Worm (Caenorhabditis elegans): ENCODE data around the gene cat-2.

ce11 chrII:288705-289205, 31.1 kb downstream of the cat-2 start, which contains the start of gene mrpl-41:
- TF ChIP-seq egl-27 (tag; optimal IDR thresholded peaks at IDR 0.05) = no peak
- no peak for TF ChIP-seq blmp-1 (tag; optimal IDR thresholded peaks at IDR 0.05)
- no peak for TF ChIP-seq elt-3 (tag; optimal IDR thresholded peaks at IDR 0.05)
- no peak for TF ChIP-seq ces-1 (GFP tag; optimal IDR thresholded peaks at IDR 0.05)
- no peak for TF ChIP-seq rnt-1 (tag; optimal IDR thresholded peaks at IDR 0.05)

All from whole organism, L1 larva.